Worm (Caenorhabditis elegans): ENCODE results near the gene srh-183.

DNA sequence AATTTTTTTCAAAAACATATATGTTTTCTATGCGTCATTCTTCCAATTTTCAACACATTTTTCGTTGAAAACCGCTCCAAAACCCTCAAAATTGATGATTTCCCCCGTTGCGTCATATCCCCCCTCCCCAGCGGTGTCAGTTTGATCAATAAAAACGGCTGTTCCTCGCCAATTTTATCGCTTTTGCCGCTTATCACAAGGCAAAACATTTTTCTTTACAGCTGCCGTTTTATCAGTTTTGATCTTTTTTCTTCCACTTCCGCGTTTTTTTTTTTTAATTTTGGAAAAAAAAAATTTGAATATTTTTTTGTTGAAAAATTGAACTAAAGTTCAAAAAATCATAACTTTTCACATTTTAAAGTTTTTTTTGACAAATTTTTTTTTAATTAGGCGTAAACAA, 33.1 kb upstream of the srh-183 start:
- TF ChIP-seq med-1 (GFP tag; optimal IDR thresholded peaks at IDR 0.05; ENCODE audit: insufficient read depth) (no peak), tab-1 (GFP tag; IDR thresholded peaks at IDR 0.05) (no peak), ztf-23 (GFP tag; IDR thresholded peaks at IDR 0.05) (no peak), flt-1 (GFP tag; IDR thresholded peaks at IDR 0.05) (no peak), T22C8.4 (GFP tag; IDR thresholded peaks at IDR 0.05) (no peak), klf-2 (GFP tag; conservative IDR thresholded peaks at IDR 0.05) (no peak), cog-1 (tag; optimal IDR thresholded peaks at IDR 0.05) (no peak)

All from whole organism, midembryonic.